Worm (Caenorhabditis elegans): ENCODE data around the gene srbc-20.

DNA sequence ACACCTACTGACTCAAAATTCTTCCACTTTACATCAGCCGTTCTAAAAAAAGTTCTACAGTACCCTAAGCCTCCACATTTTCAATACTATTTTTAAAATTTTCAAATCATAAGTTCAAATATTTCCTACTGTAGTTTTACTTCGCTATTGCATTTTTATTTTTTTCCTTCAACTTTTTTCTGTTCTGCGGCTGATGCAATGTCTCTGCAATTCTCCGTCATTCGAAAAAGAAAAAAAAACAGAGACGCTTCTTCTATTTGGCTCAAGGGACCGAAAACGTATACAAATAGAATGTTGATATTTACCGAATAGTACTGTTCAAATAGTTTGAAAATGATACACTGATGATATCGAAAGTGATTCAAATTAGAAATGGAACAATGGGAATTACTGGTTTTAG, 8.6 kb upstream of the srbc-20 start:
- TF ChIP-seq pha-4 (tag; optimal IDR thresholded peaks at IDR 0.05) (no peak), nhr-28 (tag; optimal IDR thresholded peaks at IDR 0.05) (no peak), tbx-2 (tag; optimal IDR thresholded peaks at IDR 0.05) (no peak), ceh-28 (tag; optimal IDR thresholded peaks at IDR 0.05) (no peak), ama-1 (optimal IDR thresholded peaks at IDR 0.05) (no peak), fos-1 (tag; optimal IDR thresholded peaks at IDR 0.05) (no peak), ztf-4 (tag; optimal IDR thresholded peaks at IDR 0.05) (no peak), ceh-16 (tag; optimal IDR thresholded peaks at IDR 0.05) (no peak)
